Worm (Caenorhabditis elegans): ENCODE results near the gene K07F5.17.

K07F5.17 gene

ce11 chrIV:9810633-9811032 is 31.5 kb upstream of the K07F5.17 start, which contains the start of gene dct-15:
dct-15 (minus strand) TSS chrIV:9810733.
- TF ChIP-seq mes-4 (tag; optimal IDR thresholded peaks at IDR 0.05) (no peak), gei-17 (GFP tag; optimal IDR thresholded peaks at IDR 0.05) (no peak), attf-6 (GFP tag; IDR thresholded peaks at IDR 0.05) (no peak), nfya-1 (tag; optimal IDR thresholded peaks at IDR 0.05; ENCODE audit: borderline replicate concordance, insufficient read depth) (no peak), hlh-26 (GFP tag; conservative IDR thresholded peaks at IDR 0.05) (no peak), T26A5.8 (tag; optimal IDR thresholded peaks at IDR 0.05) (no peak), sptf-2 (GFP tag; optimal IDR thresholded peaks at IDR 0.05) (no peak), zfh-2 (GFP tag; conservative IDR thresholded peaks at IDR 0.05) (no peak), attf-5 (GFP tag; optimal IDR thresholded peaks at IDR 0.05) (no peak), ceh-79 (tag; optimal IDR thresholded peaks at IDR 0.05) (no peak), ceh-40 (GFP tag; IDR thresholded peaks at IDR 0.05) (no peak), efl-1 (GFP tag; optimal IDR thresholded peaks at IDR 0.05) (no peak), bed-2 (GFP tag; IDR thresholded peaks at IDR 0.05) (no peak), C17E4.6 (GFP tag; IDR thresholded peaks at IDR 0.05) (no peak), Y67H2A.10 (GFP tag; conservative IDR thresholded peaks at IDR 0.05) (no peak), him-1 (tag; optimal IDR thresholded peaks at IDR 0.05) (no peak), ztf-18 (tag; optimal IDR thresholded peaks at IDR 0.05) (no peak)

ce11 chrIV:9811487-9811886 is 30.7 kb upstream of the K07F5.17 start:
- TF ChIP-seq ets-4 (GFP tag; optimal IDR thresholded peaks at IDR 0.05) (no peak), dpl-1 (GFP tag; optimal IDR thresholded peaks at IDR 0.05) (no peak), lsl-1 (GFP tag; optimal IDR thresholded peaks at IDR 0.05) (no peak), rpc-1 (optimal IDR thresholded peaks at IDR 0.05) (no peak), rpc-1 (tag; optimal IDR thresholded peaks at IDR 0.05) (no peak), nhr-90 (tag; optimal IDR thresholded peaks at IDR 0.05) (no peak), F57C9.4 (tag; optimal IDR thresholded peaks at IDR 0.05) (no peak), F22D6.2 (tag; optimal IDR thresholded peaks at IDR 0.05) (no peak), nhr-179 (tag; optimal IDR thresholded peaks at IDR 0.05) (no peak), lin-40 (tag; optimal IDR thresholded peaks at IDR 0.05) (no peak), ceh-100 (GFP tag; IDR thresholded peaks at IDR 0.05) (no peak), cebp-1 (GFP tag; IDR thresholded peaks at IDR 0.05) (no peak), cebp-1 (tag; optimal IDR thresholded peaks at IDR 0.05) (no peak), repo-1 (tag; optimal IDR thresholded peaks at IDR 0.05) (no peak), fkh-3 (tag; optimal IDR thresholded peaks at IDR 0.05) (no peak), aptf-3 (GFP tag; IDR thresholded peaks at IDR 0.05) (no peak), gei-17 (GFP tag; optimal IDR thresholded peaks at IDR 0.05) (no peak), hmg-1.2 (GFP tag; IDR thresholded peaks at IDR 0.05) (no peak), F23B12.7 (tag; optimal IDR thresholded peaks at IDR 0.05; ENCODE audit: insufficient read depth) (no peak), mel-28 (tag; optimal IDR thresholded peaks at IDR 0.05; ENCODE audit: borderline replicate concordance) (no peak), ztf-6 (GFP tag; IDR thresholded peaks at IDR 0.05) (no peak)

- TF ChIP-seq F37B4.10 (GFP tag; IDR thresholded peaks at IDR 0.05) = no peak
- TF ChIP-seq B0019.2 (GFP tag; conservative IDR thresholded peaks at IDR 0.05) = no peak
- no peak for TF ChIP-seq attf-6 (GFP tag; IDR thresholded peaks at IDR 0.05)
- no peak for TF ChIP-seq tbx-9 (tag; optimal IDR thresholded peaks at IDR 0.05; ENCODE audit: borderline replicate concordance)
- TF ChIP-seq ceh-40 (GFP tag; IDR thresholded peaks at IDR 0.05) = no peak
- no peak for TF ChIP-seq snpc-1.3 (tag; optimal IDR thresholded peaks at IDR 0.05; ENCODE audit: insufficient read depth)
- TF ChIP-seq repo-1 (tag; optimal IDR thresholded peaks at IDR 0.05) = no peak
- TF ChIP-seq K12H6.12 (tag; optimal IDR thresholded peaks at IDR 0.05) = no peak
- TF ChIP-seq let-526 (GFP tag; IDR thresholded peaks at IDR 0.05) = no peak
- TF ChIP-seq dpl-1 (GFP tag; optimal IDR thresholded peaks at IDR 0.05) = no peak
- no peak for TF ChIP-seq ceh-91 (GFP tag; IDR thresholded peaks at IDR 0.05)
- TF ChIP-seq nfya-2 (GFP tag; IDR thresholded peaks at IDR 0.05) = no peak
- TF ChIP-seq Y79H2A.3 (GFP tag; conservative IDR thresholded peaks at IDR 0.05) = no peak
- TF ChIP-seq pbrm-1 (GFP tag; IDR thresholded peaks at IDR 0.05) = no peak
These were observed 26.7 kb upstream of the K07F5.17 start, which contains the start of gene egl-20 for ce11 chrIV:9815432-9815831. egl-20 (minus strand) TSS chrIV:9815532.
